Worm (Caenorhabditis elegans) whole organism, L4 larva: ENCODE measurements around the gene F46F5.7.

Experiments used
- F10B5.3 ChIP-seq: sonication (generic microtip); optimal IDR thresholded peaks from 2 replicates; lab custom pipeline; 2016; ENCODE audit warnings: mild to moderate bottlenecking, missing genetic modification characterization, missing compliant biosample characterization
- F44E2.7 ChIP-seq: fragments of 200-800 bp; sonication (Bioruptor generic); IDR thresholded peaks from 2 replicates; pipeline ENCODE4 v2.1.2; 2022; ENCODE audit warnings: missing genetic modification characterization, missing compliant biosample characterization
- R02D3.7 ChIP-seq: fragments of 150-350 bp; sonication (generic microtip); optimal IDR thresholded peaks from 3 replicates; lab custom pipeline; 2014; ENCODE audit warnings: missing biosample characterization, missing genetic modification characterization
- Y105C5A.15 ChIP-seq: fragments of 200-800 bp; sonication (Bioruptor generic); IDR thresholded peaks from 2 replicates; pipeline ENCODE4 v1.3.6; 2022; ENCODE audit warnings: missing genetic modification characterization, missing compliant biosample characterization
- ZK546.5 ChIP-seq, 2 experiments: sonication (generic microtip); optimal IDR thresholded peaks; 2 replicates each; lab custom pipeline; 2017; ENCODE audit warnings: missing biosample characterization in 2 of 2, missing genetic modification characterization in 2 of 2
- aha-1 ChIP-seq: fragments of 150-350 bp; peaks from one replicate; lab custom pipeline; 2014; ENCODE audit warnings: missing biosample characterization, missing genetic modification characterization
- aly-2 ChIP-seq: sonication (generic microtip); optimal IDR thresholded peaks from 2 replicates; lab custom pipeline; 2018; ENCODE audit warnings: missing biosample characterization, missing genetic modification characterization
- ceh-28 ChIP-seq: fragments of 150-350 bp; optimal IDR thresholded peaks from 2 replicates; lab custom pipeline; 2014; ENCODE audit warnings: missing biosample characterization, missing genetic modification reagents, missing genetic modification characterization
- ceh-62 ChIP-seq: sonication (generic microtip); optimal IDR thresholded peaks from 2 replicates; lab custom pipeline; 2017; ENCODE audit warnings: missing biosample characterization, missing genetic modification characterization
- daf-16 ChIP-seq, 3 experiments: sonication (generic microtip); optimal IDR thresholded peaks; 2 replicates each; lab custom pipeline; 2016 to 2017; ENCODE audit warnings: missing genetic modification characterization in 3 of 3, missing genetic modification reagents in 3 of 3, mild to moderate bottlenecking in 2 of 3, missing compliant biosample characterization in 2 of 3, missing biosample characterization in 1 of 3, moderate library complexity in 1 of 3
- daf-19 ChIP-seq: fragments of 200-800 bp; sonication (Bioruptor generic); conservative IDR thresholded peaks from 2 replicates; pipeline ENCODE4 v1.3.6; 2022; ENCODE audit warnings: missing genetic modification characterization, missing compliant biosample characterization
- dmd-8 ChIP-seq: fragments of 200-800 bp; sonication (Bioruptor generic); IDR thresholded peaks from 2 replicates; pipeline ENCODE4 v1.3.6; 2022; ENCODE audit warnings: missing genetic modification characterization, missing compliant biosample characterization
- dmd-9 ChIP-seq: fragments of 200-800 bp; sonication (Bioruptor generic); IDR thresholded peaks from 2 replicates; pipeline ENCODE4 v1.3.6; 2022; ENCODE audit warnings: missing genetic modification reagents, missing genetic modification characterization, missing compliant biosample characterization
- dve-1 ChIP-seq: sonication (generic microtip); optimal IDR thresholded peaks from 2 replicates; lab custom pipeline; 2017; ENCODE audit warnings: antibody characterized with exemption, mild to moderate bottlenecking, missing genetic modification characterization, missing compliant biosample characterization; ENCODE audit not compliant: insufficient read depth
- hmg-1.1 ChIP-seq: fragments of 200-800 bp; sonication (Bioruptor generic); IDR thresholded peaks from 2 replicates; pipeline ENCODE4 v1.3.6; 2022; ENCODE audit warnings: missing genetic modification reagents, missing genetic modification characterization, missing compliant biosample characterization
- jun-1 ChIP-seq: fragments of 150-350 bp; optimal IDR thresholded peaks from 2 replicates; lab custom pipeline; 2014; ENCODE audit warnings: missing biosample characterization, missing genetic modification reagents, missing genetic modification characterization
- lim-7 ChIP-seq: fragments of 200-800 bp; sonication (Bioruptor generic); IDR thresholded peaks from 2 replicates; pipeline ENCODE4 v1.3.6; 2022; ENCODE audit warnings: missing genetic modification characterization, missing compliant biosample characterization
- lir-3 ChIP-seq: sonication (generic microtip); optimal IDR thresholded peaks from 2 replicates; lab custom pipeline; 2016; ENCODE audit warnings: mild to moderate bottlenecking, missing genetic modification characterization, missing compliant biosample characterization
- mdt-29 ChIP-seq: fragments of 200-800 bp; sonication (Bioruptor generic); IDR thresholded peaks from 2 replicates; pipeline ENCODE4 v1.3.6; 2022; ENCODE audit warnings: missing genetic modification reagents, missing genetic modification characterization, missing compliant biosample characterization
- nhr-102 ChIP-seq: sonication (generic microtip); optimal IDR thresholded peaks from 2 replicates; lab custom pipeline; 2016; ENCODE audit warnings: mild to moderate bottlenecking, missing genetic modification characterization, moderate library complexity, missing compliant biosample characterization
- nhr-11 ChIP-seq: fragments of 150-350 bp; optimal IDR thresholded peaks from 2 replicates; lab custom pipeline; 2014; ENCODE audit warnings: missing biosample characterization, missing genetic modification characterization
- php-3 ChIP-seq: fragments of 200-800 bp; sonication (Bioruptor generic); IDR thresholded peaks from 2 replicates; pipeline ENCODE4 v1.3.6; 2022; ENCODE audit warnings: missing genetic modification reagents, missing genetic modification characterization, missing compliant biosample characterization
- rbr-2 ChIP-seq: sonication (generic microtip); optimal IDR thresholded peaks from 2 replicates; lab custom pipeline; 2016; ENCODE audit warnings: missing genotype, missing genetic modification characterization, missing compliant biosample characterization
- skn-1 ChIP-seq: fragments of 150-350 bp; optimal IDR thresholded peaks from 2 replicates; lab custom pipeline; 2014; ENCODE audit warnings: missing biosample characterization, missing genetic modification characterization
- spr-1 ChIP-seq: sonication (generic microtip); optimal IDR thresholded peaks from 2 replicates; lab custom pipeline; 2016; ENCODE audit warnings: mild to moderate bottlenecking, missing genetic modification characterization, missing compliant biosample characterization
- unc-62 ChIP-seq, 3 experiments: fragments of 150-350 bp in 1 of 3; sonication (generic microtip); optimal IDR thresholded peaks in 2 of 3; peaks in 1 of 3; 1 replicate in 1 of 3; 2 replicates in 2 of 3; lab custom pipeline; 2014 to 2017; ENCODE audit warnings: missing biosample characterization in 3 of 3, missing genetic modification characterization in 3 of 3, missing genetic modification reagents in 3 of 3, missing genotype in 1 of 3
- vab-7 ChIP-seq: fragments of 200-800 bp; sonication (Bioruptor generic); IDR thresholded peaks from 2 replicates; pipeline ENCODE4 v1.3.6; 2022; ENCODE audit warnings: missing genetic modification reagents, missing genetic modification characterization, missing compliant biosample characterization
- zfp-2 ChIP-seq: sonication (generic microtip); optimal IDR thresholded peaks from 2 replicates; lab custom pipeline; 2016; ENCODE audit warnings: mild to moderate bottlenecking, missing genetic modification characterization, missing compliant biosample characterization
- zfp-3 ChIP-seq: fragments of 200-800 bp; sonication (Bioruptor generic); conservative IDR thresholded peaks from 2 replicates; pipeline ENCODE4 v1.3.6; 2022; ENCODE audit warnings: missing genetic modification reagents, missing genetic modification characterization, missing compliant biosample characterization
- zip-2 ChIP-seq: fragments of 150-350 bp; optimal IDR thresholded peaks from 2 replicates; lab custom pipeline; 2014; ENCODE audit warnings: missing biosample characterization, missing genetic modification characterization
- ztf-11 ChIP-seq: fragments of 150-350 bp; optimal IDR thresholded peaks from 2 replicates; lab custom pipeline; 2014; ENCODE audit warnings: missing biosample characterization, missing genetic modification characterization
- ztf-7 ChIP-seq: fragments of 150-350 bp; optimal IDR thresholded peaks from 2 replicates; lab custom pipeline; 2014; ENCODE audit warnings: missing biosample characterization, missing genetic modification characterization

Gene F46F5.7

DNA sequence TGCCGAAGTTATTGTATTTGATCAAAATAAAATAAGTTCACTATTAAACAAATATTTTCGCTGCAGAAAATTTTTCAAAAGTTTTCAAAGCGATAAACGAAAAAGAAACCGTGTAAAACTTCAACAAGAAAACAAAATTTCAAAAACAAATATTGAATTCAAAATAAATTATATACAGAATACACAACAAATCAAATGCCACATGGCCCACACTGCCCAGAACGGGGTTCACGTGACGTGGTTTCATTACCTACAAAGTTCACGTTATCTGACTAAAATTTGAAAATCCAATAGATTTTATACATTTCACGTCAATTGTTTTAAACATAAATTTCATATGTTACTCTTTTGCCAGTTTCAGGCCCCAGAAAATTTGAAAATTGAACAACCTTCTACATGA is at the start of gene F46F5.7:
Gene F46F5.7, minus strand, starts transcription at position 101 of the 400 bp plus-strand sequence.
- TF ChIP-seq Y105C5A.15, result no peak
- TF ChIP-seq mdt-29, result no peak
- TF ChIP-seq dmd-8 (GFP tag; lab: Robert Waterston, UW), result no peak
- no peak for TF ChIP-seq rbr-2 (tag; lab: Kevin White, UChicago)
- no peak for TF ChIP-seq zip-2 (tag; lab: Kevin White, UChicago)

DNA sequence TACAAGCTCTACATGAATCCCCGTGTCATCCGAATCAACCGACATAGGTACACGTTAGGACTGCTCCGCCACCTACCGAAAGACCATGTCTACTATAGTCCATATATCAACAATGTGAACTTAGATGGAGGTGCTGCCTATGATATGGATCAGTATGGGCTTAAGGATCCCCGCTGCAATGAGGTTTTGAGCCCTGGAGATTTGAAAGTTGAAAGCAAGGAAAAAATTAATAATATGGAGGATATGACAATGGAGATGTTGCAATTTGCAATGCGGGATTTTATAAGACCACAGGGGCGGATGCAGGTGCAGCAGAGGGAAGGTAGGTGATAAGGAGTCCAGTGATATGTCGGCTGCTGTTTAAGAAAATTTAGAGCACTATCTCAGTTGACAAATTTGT is 48.9 kb upstream of the F46F5.7 start:
- TF ChIP-seq unc-62 (GFP tag; optimal IDR thresholded peaks at IDR 0.05 in 1 of 2; lab: Kevin White, UChicago) (peak in 1 of 2 experiments; percentile 84), unc-62 (tag; optimal IDR thresholded peaks at IDR 0.05; lab: Kevin White, UChicago) (no peak), lim-7 (no peak), nhr-102 (tag; lab: Kevin White, UChicago) (no peak), aha-1 (tag; lab: Kevin White, UChicago) (peak; percentile 68)

DNA sequence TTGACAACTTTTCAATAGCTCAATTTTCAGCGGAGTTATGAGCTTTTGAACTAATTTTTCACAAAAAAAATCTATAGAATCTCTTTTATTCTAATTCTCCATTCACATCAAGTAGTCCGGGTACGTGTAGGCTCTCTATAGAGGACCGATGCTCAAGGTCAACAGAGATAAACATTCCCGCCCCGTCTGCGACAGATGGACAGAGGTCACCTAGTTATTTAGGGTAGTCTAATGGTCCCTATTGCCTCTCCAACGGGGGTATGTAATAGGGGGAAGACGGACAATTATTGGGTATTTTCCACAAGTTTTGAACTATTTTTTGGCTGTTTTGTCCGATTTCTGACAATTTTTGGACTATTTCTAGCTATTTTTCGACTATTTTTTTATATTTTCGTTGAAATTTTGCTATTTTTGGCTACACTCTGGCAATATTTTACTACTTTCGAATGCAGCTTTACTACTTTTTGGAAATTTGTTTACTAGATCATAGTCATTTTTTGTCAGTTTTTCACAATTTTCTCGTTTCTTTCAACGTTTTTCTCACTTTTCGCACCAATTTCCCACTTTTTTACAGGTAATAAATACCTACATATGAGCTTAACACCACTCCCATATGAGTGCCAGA is 47.9 kb upstream of the F46F5.7 start, which contains the start of gene fbxc-51:
Gene fbxc-51, plus strand, starts transcription at position 575 of the 625 bp plus-strand sequence.
- TF ChIP-seq ceh-62, result no peak
- TF ChIP-seq nhr-102 (tag; lab: Kevin White, UChicago), result no peak
- TF ChIP-seq F10B5.3 (tag; lab: Kevin White, UChicago), result no peak
- TF ChIP-seq skn-1 (tag; lab: Kevin White, UChicago), result no peak
- TF ChIP-seq spr-1 (tag; lab: Kevin White, UChicago), result no peak
- TF ChIP-seq daf-16 (GFP tag; optimal IDR thresholded peaks at IDR 0.05; lab: Kevin White, UChicago), result no peak
- TF ChIP-seq daf-16 (tag; optimal IDR thresholded peaks at IDR 0.05; lab: Kevin White, UChicago), result no peak
- TF ChIP-seq aha-1 (tag; lab: Kevin White, UChicago), result no peak
- TF ChIP-seq ztf-11 (tag; lab: Kevin White, UChicago), result no peak
- no peak for TF ChIP-seq ZK546.5 (tag; optimal IDR thresholded peaks at IDR 0.05; lab: Kevin White, UChicago)
- TF ChIP-seq nhr-11 (tag; lab: Kevin White, UChicago), result no peak
- no peak for TF ChIP-seq vab-7 (GFP tag; lab: Robert Waterston, UW)
- TF ChIP-seq lir-3 (tag; lab: Kevin White, UChicago), result no peak
- no peak for TF ChIP-seq ztf-7

DNA sequence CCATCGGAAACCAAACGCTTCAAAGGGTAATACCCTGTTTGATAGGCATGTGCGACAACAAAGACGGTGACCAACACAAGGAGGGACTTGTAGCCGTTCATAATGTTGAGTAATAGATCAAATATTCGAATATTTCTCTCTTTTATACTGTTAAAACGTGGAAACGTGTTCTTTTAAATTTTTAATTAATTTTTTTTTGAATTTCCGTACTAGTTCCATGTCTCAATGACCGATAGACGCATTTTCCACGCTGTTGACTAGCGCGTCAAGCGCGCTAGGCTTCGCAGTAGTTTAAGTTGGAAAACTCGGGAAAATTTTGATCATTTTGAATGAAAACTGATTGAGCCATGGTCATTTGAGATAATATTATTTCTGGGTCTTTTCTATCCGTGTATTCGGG is 46.4 kb upstream of the F46F5.7 start, which contains the start of gene Y46B2A.3:
Gene Y46B2A.3, minus strand, starts transcription at position 101 of the 400 bp plus-strand sequence.
- TF ChIP-seq ceh-28 (no peak), aha-1 (tag; lab: Kevin White, UChicago) (peak; percentile 35), php-3 (GFP tag; lab: Robert Waterston, UW) (no peak)
- TF ChIP-seq, all 104 proteins: peak for 1

DNA sequence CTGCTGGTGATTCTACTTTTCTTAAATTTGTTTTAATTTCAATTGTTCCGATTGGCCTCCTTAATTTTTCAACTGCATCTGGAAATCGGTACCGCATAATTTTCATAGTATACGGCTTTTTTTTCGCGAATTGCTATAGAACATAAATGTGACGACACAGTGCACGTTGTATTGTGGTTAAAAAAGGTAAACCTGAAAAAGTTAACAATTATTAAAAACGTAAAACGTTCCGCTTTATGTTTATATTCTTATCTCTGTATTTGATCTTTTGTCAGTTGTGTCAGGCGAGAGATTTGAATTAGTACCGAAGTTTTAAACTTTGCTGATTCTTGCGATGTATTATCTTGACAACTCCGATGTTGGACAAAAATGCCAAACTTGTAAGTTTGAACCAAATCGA is 41.1 kb upstream of the F46F5.7 start, which contains the start of gene Y46B2A.4:
Gene Y46B2A.4, plus strand, starts transcription at position 301 of the 400 bp plus-strand sequence.
- TF ChIP-seq vab-7 (GFP tag; lab: Robert Waterston, UW) (no peak), F44E2.7 (GFP tag; lab: Robert Waterston, UW) (no peak), lim-7 (no peak), lir-3 (tag; lab: Kevin White, UChicago) (no peak), ztf-11 (tag; lab: Kevin White, UChicago) (no peak), dve-1 (tag; lab: Kevin White, UChicago) (no peak), jun-1 (tag; lab: Kevin White, UChicago) (no peak), rbr-2 (tag; lab: Kevin White, UChicago) (no peak), R02D3.7 (tag; lab: Kevin White, UChicago) (no peak), zfp-3 (GFP tag; lab: Robert Waterston, UW) (no peak), daf-19 (GFP tag; lab: Robert Waterston, UW) (no peak), dmd-9 (GFP tag; lab: Robert Waterston, UW) (no peak), hmg-1.1 (GFP tag; lab: Robert Waterston, UW) (no peak), aly-2 (no peak), zfp-2 (no peak)
